Worm (Caenorhabditis elegans) whole organism, L4/young adult: ENCODE results near the gene gcy-18.

ENCODE experiments used
- W03F9.2 ChIP-seq: fragments of 150-350 bp; optimal IDR thresholded peaks from 2 replicates; lab custom pipeline; 2014; ENCODE audit warnings: missing biosample characterization, missing genetic modification characterization
- dao-5 ChIP-seq: sonication (generic microtip); optimal IDR thresholded peaks from 2 replicates; lab custom pipeline; 2016; ENCODE audit warnings: missing genotype, missing genetic modification characterization, moderate library complexity, missing compliant biosample characterization
- him-1 ChIP-seq: sonication (generic microtip); optimal IDR thresholded peaks from 2 replicates; lab custom pipeline; 2016; ENCODE audit warnings: missing genotype, missing genetic modification reagents, missing genetic modification characterization, missing compliant biosample characterization

DNA sequence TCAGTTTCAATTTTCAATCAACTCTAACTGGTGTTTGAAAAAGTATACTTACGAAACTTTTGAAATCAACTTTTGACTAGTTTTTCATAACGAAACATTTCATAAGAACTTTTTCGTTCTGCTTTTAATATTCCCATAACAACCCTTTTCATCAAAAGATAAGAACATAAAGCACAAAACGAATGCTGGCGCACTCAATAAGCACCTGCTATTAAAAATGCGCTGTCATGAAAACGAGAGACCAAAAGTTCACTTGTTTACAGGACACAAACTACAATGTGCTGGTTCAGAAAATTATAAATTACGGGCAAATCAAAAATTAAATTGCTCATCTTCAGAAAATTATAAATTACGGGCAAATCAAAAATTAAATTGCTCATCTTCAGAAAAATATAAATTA, 31.2 kb downstream of the gcy-18 start:
- TF ChIP-seq W03F9.2 (no peak), him-1 (tag; lab: Kevin White, UChicago) (no peak), dao-5 (tag; lab: Kevin White, UChicago) (no peak)
